5 worm cellular contexts compared by ENCODE assay signal in the genomic region with DNA sequence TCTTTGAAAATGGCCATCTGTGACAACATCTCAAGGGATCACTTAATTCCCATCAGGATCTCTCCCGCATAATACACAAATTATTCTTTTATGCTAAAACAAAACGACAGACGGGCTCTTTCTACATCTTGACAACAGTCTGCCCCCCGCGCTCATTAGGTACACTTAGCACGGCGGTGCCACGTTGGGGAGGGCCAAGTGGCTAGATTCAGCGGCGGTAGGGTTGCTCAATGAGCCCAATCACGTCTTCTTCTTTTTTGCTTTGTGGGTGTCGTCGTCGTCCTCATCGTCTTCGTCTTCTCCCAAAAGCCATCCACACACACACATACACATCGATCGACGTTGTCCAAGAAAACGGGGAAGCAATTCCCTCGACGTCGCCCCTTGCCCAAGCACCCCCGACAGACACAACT.
TF ChIP-seq lines count a peak whose summit lies in the region.

No protein-coding gene starts in this region.

TF ChIP-seq in whole organism, L1 larva, 84 proteins besides CTCF, POLR2A, EP300 and RAD21 (continues in another document):
- no peak for TF ChIP-seq nhr-12 (tag; optimal IDR thresholded peaks at IDR 0.05; lab: Kevin White, UChicago)
- TF ChIP-seq nhr-19 (GFP tag; conservative IDR thresholded peaks at IDR 0.05; lab: Robert Waterston, UW) = no peak
- peak; percentile 73 for TF ChIP-seq nhr-85 (tag; lab: Kevin White, UChicago)
- TF ChIP-seq nhr-77 (tag; optimal IDR thresholded peaks at IDR 0.05; lab: Kevin White, UChicago) = no peak
- TF ChIP-seq dsc-1 (tag; optimal IDR thresholded peaks at IDR 0.05; lab: Kevin White, UChicago) = no peak
- TF ChIP-seq tbx-2 (tag; optimal IDR thresholded peaks at IDR 0.05; lab: Kevin White, UChicago) = peak; percentile 32
- no peak for TF ChIP-seq jun-1 (tag; optimal IDR thresholded peaks at IDR 0.05; lab: Kevin White, UChicago)
- TF ChIP-seq fos-1 (tag; optimal IDR thresholded peaks at IDR 0.05; lab: Kevin White, UChicago) = no peak
- no peak for TF ChIP-seq C04F5.9 (tag; optimal IDR thresholded peaks at IDR 0.05; lab: Kevin White, UChicago)
- no peak for TF ChIP-seq pax-3 (tag; optimal IDR thresholded peaks at IDR 0.05; lab: Kevin White, UChicago)
- TF ChIP-seq ces-1 (GFP tag; optimal IDR thresholded peaks at IDR 0.05; lab: Kevin White, UChicago) = no peak
- peak in 1 of 3 experiments; percentile 64 for TF ChIP-seq ceh-82 (tag; optimal IDR thresholded peaks at IDR 0.05; lab: Kevin White, UChicago)
- no peak for TF ChIP-seq lir-3 (tag; optimal IDR thresholded peaks at IDR 0.05; lab: Kevin White, UChicago; ENCODE audit: poor library complexity)
- TF ChIP-seq lin-15B (tag; optimal IDR thresholded peaks at IDR 0.05; lab: Kevin White, UChicago) = no peak
- no peak for TF ChIP-seq irx-1 (tag; optimal IDR thresholded peaks at IDR 0.05; lab: Kevin White, UChicago)
- TF ChIP-seq fkh-8 (tag; optimal IDR thresholded peaks at IDR 0.05; lab: Kevin White, UChicago) = no peak
- peak; percentile 26 for TF ChIP-seq fkh-10 (GFP tag; optimal IDR thresholded peaks at IDR 0.05; lab: Kevin White, UChicago)
- TF ChIP-seq efl-3 (GFP tag; optimal IDR thresholded peaks at IDR 0.05; lab: Kevin White, UChicago) = no peak

TF ChIP-seq in whole organism, L3 larva, 47 proteins besides CTCF, POLR2A, EP300 and RAD21 (continues in another document):
- no peak for TF ChIP-seq eor-1 (tag; optimal IDR thresholded peaks at IDR 0.05; lab: Kevin White, UChicago)
- TF ChIP-seq lsy-12 (tag; optimal IDR thresholded peaks at IDR 0.05; lab: Kevin White, UChicago) = no peak
- TF ChIP-seq lin-39 (tag; optimal IDR thresholded peaks at IDR 0.05; lab: Kevin White, UChicago) = peak; percentile 56
- TF ChIP-seq nhr-43 (tag; optimal IDR thresholded peaks at IDR 0.05; lab: Kevin White, UChicago; ENCODE audit: poor library complexity, severe bottlenecking) = no peak
- no peak for TF ChIP-seq ceh-9 (tag; optimal IDR thresholded peaks at IDR 0.05; lab: Kevin White, UChicago)
- TF ChIP-seq nhr-12 (tag; optimal IDR thresholded peaks at IDR 0.05; lab: Kevin White, UChicago) = no peak
- TF ChIP-seq egl-5 (tag; optimal IDR thresholded peaks at IDR 0.05; lab: Kevin White, UChicago) = peak; percentile 11
- no peak for TF ChIP-seq ZK546.5 (tag; optimal IDR thresholded peaks at IDR 0.05; lab: Kevin White, UChicago)
- TF ChIP-seq hmg-11 (tag; optimal IDR thresholded peaks at IDR 0.05; lab: Kevin White, UChicago) = peak; percentile 9
- no peak for TF ChIP-seq fkh-10 (GFP tag; optimal IDR thresholded peaks at IDR 0.05; lab: Kevin White, UChicago)
- no peak for TF ChIP-seq nhr-67 (tag; optimal IDR thresholded peaks at IDR 0.05; lab: Kevin White, UChicago)
- no peak for TF ChIP-seq nhr-23 (tag; optimal IDR thresholded peaks at IDR 0.05; lab: Kevin White, UChicago)
- no peak for TF ChIP-seq aly-2 (tag; optimal IDR thresholded peaks at IDR 0.05; lab: Kevin White, UChicago)
- TF ChIP-seq nfya-1 (tag; optimal IDR thresholded peaks at IDR 0.05; lab: Kevin White, UChicago; ENCODE audit: insufficient read depth) = peak; percentile 52
- no peak for TF ChIP-seq nhr-11 (tag; optimal IDR thresholded peaks at IDR 0.05; lab: Kevin White, UChicago)
- TF ChIP-seq unc-62 (GFP tag; optimal IDR thresholded peaks at IDR 0.05; lab: Kevin White, UChicago) = no peak
- TF ChIP-seq fos-1 (tag; optimal IDR thresholded peaks at IDR 0.05; lab: Kevin White, UChicago) = no peak
- no peak for TF ChIP-seq ama-1 (optimal IDR thresholded peaks at IDR 0.05; lab: Kevin White, UChicago)

TF ChIP-seq in whole organism, early embryonic, 17 proteins besides CTCF, POLR2A, EP300 and RAD21:
- TF ChIP-seq hmg-4 (GFP tag; optimal IDR thresholded peaks at IDR 0.05; lab: Kevin White, UChicago) (peak; percentile 33), ama-1 (optimal IDR thresholded peaks at IDR 0.05; lab: Kevin White, UChicago) (no peak)

TF ChIP-seq in whole organism, midembryonic, 9 proteins besides CTCF, POLR2A, EP300 and RAD21:
- TF ChIP-seq flt-1 (GFP tag; IDR thresholded peaks at IDR 0.05; lab: Robert Waterston, UW) = 0 out of 2 replicates have a peak, but pooled peaks have one; percentile 41
- TF ChIP-seq cog-1 (tag; optimal IDR thresholded peaks at IDR 0.05; lab: Kevin White, UChicago) = peak; percentile 1
- peak; percentile 58; the same call in 1 of the 2 replicates for TF ChIP-seq T22C8.4 (GFP tag; IDR thresholded peaks at IDR 0.05; lab: Robert Waterston, UW)
- no peak for TF ChIP-seq tab-1 (GFP tag; IDR thresholded peaks at IDR 0.05; lab: Robert Waterston, UW)
- no peak for TF ChIP-seq klf-2 (GFP tag; conservative IDR thresholded peaks at IDR 0.05; lab: Robert Waterston, UW)
- TF ChIP-seq ref-1 (GFP tag; conservative IDR thresholded peaks at IDR 0.05; lab: Robert Waterston, UW) = no peak
TF ChIP-seq in whole organism, midembryonic: peak in this region for 3.

TF ChIP-seq in whole organism, young adult, 124 proteins besides CTCF, POLR2A, EP300 and RAD21:
- TF ChIP-seq ceh-40 (GFP tag; IDR thresholded peaks at IDR 0.05; lab: Robert Waterston, UW) (no peak), F10E7.11 (tag; optimal IDR thresholded peaks at IDR 0.05; lab: Kevin White, UChicago) (no peak), Y56A3A.18 (GFP tag; IDR thresholded peaks at IDR 0.05; lab: Robert Waterston, UW) (no peak), F57A8.1 (GFP tag; optimal IDR thresholded peaks at IDR 0.05; lab: Kevin White, UChicago) (no peak), F22D6.2 (tag; optimal IDR thresholded peaks at IDR 0.05; lab: Kevin White, UChicago) (no peak), efl-1 (GFP tag; optimal IDR thresholded peaks at IDR 0.05; lab: Kevin White, UChicago) (no peak), T26A5.8 (tag; optimal IDR thresholded peaks at IDR 0.05; lab: Kevin White, UChicago) (no peak), F52B5.7 (tag; optimal IDR thresholded peaks at IDR 0.05; lab: Kevin White, UChicago) (peak; percentile 25), dox-1 (GFP tag; IDR thresholded peaks at IDR 0.05; lab: Robert Waterston, UW) (peak; percentile 18; the same call in 1 of the 2 replicates), ama-1 (optimal IDR thresholded peaks at IDR 0.05; lab: Kevin White, UChicago) (no peak), ama-1 (GFP tag; optimal IDR thresholded peaks at IDR 0.05; lab: Kevin White, UChicago) (no peak), lsy-27 (tag; optimal IDR thresholded peaks at IDR 0.05; lab: Kevin White, UChicago; ENCODE audit: borderline replicate concordance, insufficient read depth) (no peak), mel-28 (tag; optimal IDR thresholded peaks at IDR 0.05; lab: Kevin White, UChicago; ENCODE audit: borderline replicate concordance) (no peak), zfh-2 (GFP tag; conservative IDR thresholded peaks at IDR 0.05; lab: Robert Waterston, UW) (peak; percentile 79), akir-1 (GFP tag; optimal IDR thresholded peaks at IDR 0.05; lab: Kevin White, UChicago) (no peak), K12H6.12 (tag; optimal IDR thresholded peaks at IDR 0.05; lab: Kevin White, UChicago) (peak; percentile 1), hrde-1 (tag; optimal IDR thresholded peaks at IDR 0.05; lab: Kevin White, UChicago; ENCODE audit: borderline replicate concordance) (no peak), unc-130 (GFP tag; optimal IDR thresholded peaks at IDR 0.05; lab: Kevin White, UChicago) (no peak)
TF ChIP-seq in whole organism, young adult: peak in this region for 4.
